Worm (Caenorhabditis elegans) whole organism, mixed stage, embryonic: ENCODE measurements around the gene fbxc-39.
"Not testable (repeated sequence)": the region's sequence is repeated elsewhere in the genome, so short reads cannot be mapped to it uniquely, and the experiment has no call there.

Source experiments
- M03D4.4 ChIP-seq: sonication (generic microtip); optimal IDR thresholded peaks from 2 replicates; lab custom pipeline; 2017; ENCODE audit warnings: mild to moderate bottlenecking, missing genetic modification characterization, missing compliant biosample characterization
- bed-3 ChIP-seq: fragments of 200-800 bp; sonication (Bioruptor generic); optimal IDR thresholded peaks from 3 replicates; lab custom pipeline; 2018; ENCODE audit warnings: mild to moderate bottlenecking, missing genetic modification characterization, moderate library complexity, missing compliant biosample characterization
- blmp-1 ChIP-seq: fragments of 150-350 bp; optimal IDR thresholded peaks from 2 replicates; lab custom pipeline; 2014; ENCODE audit warnings: missing biosample characterization, missing genetic modification characterization
- ceh-43 ChIP-seq: fragments of 200-800 bp; sonication (Bioruptor generic); optimal IDR thresholded peaks from 2 replicates; lab custom pipeline; 2018; ENCODE audit warnings: mild to moderate bottlenecking, missing genetic modification characterization, moderate library complexity, missing compliant biosample characterization
- ceh-83 ChIP-seq: fragments of 200-800 bp; sonication (Bioruptor generic); optimal IDR thresholded peaks from 2 replicates; lab custom pipeline; 2018; ENCODE audit warnings: mild to moderate bottlenecking, missing genetic modification characterization, missing compliant biosample characterization
- ces-1 ChIP-seq: fragments of 150-350 bp; optimal IDR thresholded peaks from 2 replicates; lab custom pipeline; 2014; ENCODE audit warnings: missing biosample characterization, missing genetic modification reagents, missing genetic modification characterization
- cnd-1 ChIP-seq: fragments of 200-800 bp; sonication (Bioruptor generic); optimal IDR thresholded peaks from 2 replicates; lab custom pipeline; 2018; ENCODE audit warnings: mild to moderate bottlenecking, missing genetic modification characterization, missing compliant biosample characterization
- drap-1 ChIP-seq: fragments of 200-800 bp; sonication (Bioruptor generic); optimal IDR thresholded peaks from 3 replicates; lab custom pipeline; 2018; ENCODE audit warnings: mild to moderate bottlenecking, missing genetic modification characterization, missing compliant biosample characterization
- elt-1 ChIP-seq: sonication (generic microtip); optimal IDR thresholded peaks from 2 replicates; lab custom pipeline; 2017; ENCODE audit warnings: missing genetic modification characterization, mild to moderate bottlenecking, missing compliant biosample characterization, antibody characterized with exemption, moderate library complexity, borderline replicate concordance; ENCODE audit not compliant: insufficient read depth
- elt-3 ChIP-seq: fragments of 150-350 bp; optimal IDR thresholded peaks from 2 replicates; lab custom pipeline; 2014; ENCODE audit warnings: missing biosample characterization, missing genetic modification characterization
- flh-1 ChIP-seq: fragments of 200-800 bp; sonication (Bioruptor generic); optimal IDR thresholded peaks from 2 replicates; lab custom pipeline; 2018; ENCODE audit warnings: mild to moderate bottlenecking, missing genetic modification characterization, moderate library complexity, missing compliant biosample characterization
- ham-2 ChIP-seq: fragments of 200-800 bp; sonication (Bioruptor generic); optimal IDR thresholded peaks from 2 replicates; lab custom pipeline; 2018; ENCODE audit warnings: mild to moderate bottlenecking, missing genetic modification characterization, missing compliant biosample characterization
- hlh-1 ChIP-seq: fragments of 150-350 bp; optimal IDR thresholded peaks from 2 replicates; lab custom pipeline; 2014; ENCODE audit warnings: missing biosample characterization, missing genetic modification reagents, missing genetic modification characterization
- lin-32 ChIP-seq: fragments of 200-800 bp; sonication (Bioruptor generic); optimal IDR thresholded peaks from 2 replicates; lab custom pipeline; 2018; ENCODE audit warnings: mild to moderate bottlenecking, missing genetic modification characterization, missing compliant biosample characterization
- mab-5 ChIP-seq: fragments of 150-350 bp; optimal IDR thresholded peaks from 2 replicates; lab custom pipeline; 2014; ENCODE audit warnings: missing biosample characterization, missing genetic modification characterization
- mep-1 ChIP-seq: fragments of 150-350 bp; optimal IDR thresholded peaks from 2 replicates; lab custom pipeline; 2017; ENCODE audit warnings: missing biosample characterization, missing genetic modification reagents, missing genetic modification characterization, inconsistent platforms
- mls-2 ChIP-seq: sonication (generic microtip); optimal IDR thresholded peaks from 2 replicates; lab custom pipeline; 2016; ENCODE audit warnings: mild to moderate bottlenecking, missing genetic modification characterization, moderate library complexity, missing compliant biosample characterization
- nhr-2 ChIP-seq: fragments of 150-350 bp; optimal IDR thresholded peaks from 2 replicates; lab custom pipeline; 2014; ENCODE audit warnings: missing biosample characterization, missing genetic modification characterization
- nhr-237 ChIP-seq: fragments of 150-350 bp; optimal IDR thresholded peaks from 2 replicates; lab custom pipeline; 2014; ENCODE audit warnings: missing biosample characterization, missing genetic modification characterization
- nhr-28 ChIP-seq: fragments of 150-350 bp; optimal IDR thresholded peaks from 2 replicates; lab custom pipeline; 2014; ENCODE audit warnings: missing biosample characterization, missing genetic modification characterization
- nhr-76 ChIP-seq: sonication (generic microtip); optimal IDR thresholded peaks from 2 replicates; lab custom pipeline; 2017; ENCODE audit warnings: missing biosample characterization, missing genetic modification characterization
- pha-4 ChIP-seq: fragments of 150-350 bp; optimal IDR thresholded peaks from 2 replicates; lab custom pipeline; 2018; ENCODE audit warnings: missing biosample characterization, missing genetic modification reagents, missing genetic modification characterization
- sem-2 ChIP-seq: fragments of 200-800 bp; sonication (Bioruptor generic); optimal IDR thresholded peaks from 2 replicates; lab custom pipeline; 2018; ENCODE audit warnings: mild to moderate bottlenecking, missing genetic modification characterization, missing compliant biosample characterization
- snpc-4 ChIP-seq: fragments of 150-350 bp; optimal IDR thresholded peaks from 2 replicates; lab custom pipeline; 2014; ENCODE audit warnings: missing biosample characterization, missing genetic modification characterization
- tbx-8 ChIP-seq: fragments of 200-800 bp; sonication (Bioruptor generic); optimal IDR thresholded peaks from 2 replicates; lab custom pipeline; 2018; ENCODE audit warnings: mild to moderate bottlenecking, missing genetic modification characterization, moderate library complexity, missing compliant biosample characterization
- unc-120 ChIP-seq: sonication (generic microtip); optimal IDR thresholded peaks from 2 replicates; lab custom pipeline; 2017; ENCODE audit warnings: missing genetic modification characterization, missing compliant biosample characterization; ENCODE audit not compliant: poor library complexity, severe bottlenecking
- unc-39 ChIP-seq: fragments of 150-350 bp; optimal IDR thresholded peaks from 2 replicates; lab custom pipeline; 2014; ENCODE audit warnings: missing biosample characterization, missing genetic modification characterization
- unc-62 ChIP-seq: fragments of 150-350 bp; optimal IDR thresholded peaks from 2 replicates; lab custom pipeline; 2014; ENCODE audit warnings: missing biosample characterization, missing genetic modification reagents, missing genetic modification characterization
- zip-8 ChIP-seq: fragments of 150-350 bp; optimal IDR thresholded peaks from 2 replicates; lab custom pipeline; 2014; ENCODE audit warnings: missing biosample characterization, missing genetic modification characterization

fbxc-39 gene

DNA sequence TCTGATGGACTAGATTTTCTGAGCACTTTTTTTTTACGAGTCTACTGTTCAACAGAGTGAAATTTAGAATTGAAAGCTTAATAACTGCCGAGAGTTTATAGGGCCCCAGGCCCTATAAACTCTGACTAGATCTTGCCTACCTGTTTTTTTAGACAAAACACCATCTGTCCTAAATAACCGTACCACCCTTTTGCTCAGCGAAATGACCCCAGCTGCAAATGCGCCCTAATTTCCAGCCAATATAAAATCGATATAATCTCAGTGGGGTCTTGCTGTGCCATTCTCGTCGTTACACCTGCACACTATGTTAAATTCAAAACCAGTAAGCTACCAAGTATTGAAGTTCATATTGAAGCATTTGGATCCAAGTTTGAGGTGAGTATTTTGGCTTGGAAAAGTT lies 14.5 kb upstream of the fbxc-39 start, which contains the start of gene fbxc-14:
TSS of gene fbxc-14 (plus strand) at position 301 of the 400 bp plus-strand sequence.
- TF ChIP-seq blmp-1 (tag; lab: Kevin White, UChicago): no peak
- no peak for TF ChIP-seq sem-2 (GFP tag; lab: Kevin White, UChicago)
- TF ChIP-seq pha-4: no peak
- TF ChIP-seq nhr-2 (tag; lab: Kevin White, UChicago): no peak
- TF ChIP-seq cnd-1 (tag; lab: Kevin White, UChicago): no peak
- no peak for TF ChIP-seq hlh-1
- TF ChIP-seq bed-3 (GFP tag; lab: Kevin White, UChicago): no peak
- TF ChIP-seq elt-3 (tag; lab: Kevin White, UChicago): no peak
- TF ChIP-seq mab-5: no peak
- no peak for TF ChIP-seq lin-32 (GFP tag; lab: Kevin White, UChicago)
- no peak for TF ChIP-seq unc-62 (GFP tag; lab: Kevin White, UChicago)
- TF ChIP-seq ceh-43 (GFP tag; lab: Kevin White, UChicago): no peak
- no peak for TF ChIP-seq unc-120
- TF ChIP-seq mls-2 (tag; lab: Kevin White, UChicago): no peak
- TF ChIP-seq mep-1 (tag; lab: Kevin White, UChicago): no peak
- no peak for TF ChIP-seq unc-39
- no peak for TF ChIP-seq nhr-237 (tag; lab: Kevin White, UChicago)
- TF ChIP-seq nhr-76 (tag; lab: Kevin White, UChicago): no peak

DNA sequence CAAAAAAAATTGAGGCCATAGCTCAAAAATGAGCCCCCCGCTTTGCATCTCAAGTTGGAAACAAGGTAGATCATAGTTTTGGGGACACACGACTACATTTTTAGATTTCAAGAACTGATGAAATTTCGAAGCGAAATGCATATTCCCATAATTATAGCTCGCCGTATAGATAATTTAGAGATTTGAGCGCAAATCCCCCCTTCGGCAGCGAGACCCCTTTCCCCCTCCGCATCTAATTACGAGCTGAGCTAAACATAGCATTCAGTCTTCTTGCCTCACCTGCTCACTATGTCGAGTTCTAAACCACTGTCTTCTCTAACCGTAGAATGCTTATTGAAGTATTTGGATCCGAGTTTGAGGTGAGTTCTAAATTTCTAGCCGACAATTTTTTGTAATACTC lies 9.4 kb upstream of the fbxc-39 start, which contains the start of the genes fbxc-17 and fbxc-15:
TSS of gene fbxc-17 (minus strand) at position 101 of the 400 bp plus-strand sequence.
TSS of gene fbxc-15 (plus strand) at position 289 of the 400 bp plus-strand sequence.
- TF ChIP-seq cnd-1 (tag; lab: Kevin White, UChicago): no peak
- no peak for TF ChIP-seq nhr-28 (tag; lab: Kevin White, UChicago)
- TF ChIP-seq bed-3 (GFP tag; lab: Kevin White, UChicago): no peak
- TF ChIP-seq flh-1 (GFP tag; lab: Kevin White, UChicago): no peak
- no peak for TF ChIP-seq pha-4
- no peak for TF ChIP-seq mls-2 (tag; lab: Kevin White, UChicago)
- TF ChIP-seq ham-2 (GFP tag; lab: Kevin White, UChicago): no peak
- no peak for TF ChIP-seq blmp-1 (tag; lab: Kevin White, UChicago)
- TF ChIP-seq unc-120: no peak

DNA sequence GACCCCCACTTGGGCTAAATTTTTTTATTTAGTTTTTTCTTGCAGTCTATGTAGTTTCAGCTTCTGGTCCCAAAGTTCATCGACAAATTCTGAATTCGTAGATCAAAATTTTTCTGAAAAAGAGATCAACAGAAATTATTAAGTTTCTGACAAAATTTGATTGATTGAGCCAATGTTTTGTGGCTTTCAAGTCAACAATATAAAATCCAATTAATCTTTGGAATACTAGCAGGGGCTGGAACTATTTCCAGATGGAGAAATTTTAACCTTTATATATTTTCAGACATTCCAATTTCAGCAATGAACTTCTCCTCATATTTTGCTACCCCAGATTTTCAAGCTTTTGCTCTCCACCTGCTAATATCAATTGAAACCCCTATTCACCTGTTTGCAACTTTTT lies 5.7 kb upstream of the fbxc-39 start, which contains the start of gene srh-274:
TSS of gene srh-274 (plus strand) at position 301 of the 400 bp plus-strand sequence.
- no peak for TF ChIP-seq elt-1 (tag; lab: Kevin White, UChicago)
- no peak for TF ChIP-seq nhr-28 (tag; lab: Kevin White, UChicago)
- no peak for TF ChIP-seq bed-3 (GFP tag; lab: Kevin White, UChicago)
- no peak for TF ChIP-seq zip-8 (tag; lab: Kevin White, UChicago)
- TF ChIP-seq tbx-8 (GFP tag; lab: Kevin White, UChicago): no peak
- TF ChIP-seq ces-1: no peak
- TF ChIP-seq ceh-43 (GFP tag; lab: Kevin White, UChicago): no peak
- TF ChIP-seq hlh-1: no peak
- no peak for TF ChIP-seq elt-3 (tag; lab: Kevin White, UChicago)
- TF ChIP-seq pha-4: no peak
- no peak for TF ChIP-seq drap-1 (GFP tag; lab: Kevin White, UChicago)
- no peak for TF ChIP-seq nhr-237 (tag; lab: Kevin White, UChicago)

DNA sequence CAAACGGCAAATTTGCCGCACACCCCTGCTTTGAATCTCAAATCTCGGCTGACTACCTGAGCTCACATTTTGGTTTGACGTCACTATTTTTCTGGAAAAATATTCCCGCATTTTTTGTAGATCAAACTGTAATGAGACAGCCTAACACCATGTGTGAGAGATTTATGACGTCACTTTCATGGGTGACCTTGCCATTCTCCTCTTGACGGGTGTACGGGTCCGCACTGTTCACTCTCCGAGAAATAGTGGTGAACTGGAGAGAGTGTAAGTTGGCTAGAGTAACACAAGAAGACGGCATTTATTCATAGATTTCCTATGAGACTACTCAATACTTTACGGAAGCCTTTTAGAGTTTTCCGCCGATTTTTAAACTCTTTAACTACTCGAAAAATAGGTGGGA lies 2.8 kb upstream of the fbxc-39 start, which contains the start of gene fbxc-40:
TSS of gene fbxc-40 (plus strand) at position 301 of the 400 bp plus-strand sequence.
- TF ChIP-seq mls-2 (tag; lab: Kevin White, UChicago); ceh-83 (GFP tag; lab: Kevin White, UChicago); sem-2 (GFP tag; lab: Kevin White, UChicago): not testable (repeated sequence)

DNA sequence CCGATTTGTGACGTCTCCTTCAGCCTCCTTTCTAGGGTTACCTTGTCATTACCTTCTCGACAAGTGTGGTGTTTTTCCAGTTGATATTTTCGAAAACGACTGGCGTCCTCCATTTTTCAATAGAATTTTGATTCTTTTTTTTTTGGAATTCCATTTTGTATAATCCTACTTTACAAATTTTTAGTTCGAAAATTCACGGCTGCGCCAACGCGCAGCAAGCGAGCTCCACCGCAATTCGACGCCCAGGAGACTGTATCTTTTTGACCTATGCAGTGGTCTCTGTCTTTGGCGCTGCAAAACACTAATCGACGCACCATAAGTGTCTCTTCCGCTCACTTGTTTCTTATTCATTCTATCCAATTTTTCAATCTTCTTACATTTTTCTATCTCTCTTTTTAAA lies 2.8 kb downstream of the fbxc-39 start, which contains the start of gene fbxc-42:
TSS of gene fbxc-42 (plus strand) at position 301 of the 400 bp plus-strand sequence.
- TF ChIP-seq M03D4.4 (tag; lab: Kevin White, UChicago) (no peak), snpc-4 (tag; lab: Kevin White, UChicago) (no peak), mls-2 (tag; lab: Kevin White, UChicago) (no peak), drap-1 (GFP tag; lab: Kevin White, UChicago) (no peak), mab-5 (no peak), ham-2 (GFP tag; lab: Kevin White, UChicago) (no peak)
